Fruit fly (Drosophila melanogaster): ENCODE measurements around the gene CG5895.

The CG5895 gene

dm6 chr3L:16004401-16005237 lies 30.7 kb upstream of the CG5895 start, which contains the start of the genes hzg and mRpS31 (continued):
- TF ChIP-seq CG16779 (tag; optimal IDR thresholded peaks at IDR 0.05) (peak; percentile 93), CG4318 (GFP tag; optimal IDR thresholded peaks at IDR 0.05) (no peak), pdm3 (GFP tag; optimal IDR thresholded peaks at IDR 0.05) (peak; percentile 69), CG6792 (GFP tag; optimal IDR thresholded peaks at IDR 0.05) (peak; percentile 17), svp (GFP tag) (peak; percentile 73), Sox102F (GFP tag; optimal IDR thresholded peaks at IDR 0.05) (peak; percentile 65), CG7368 (GFP tag; optimal IDR thresholded peaks at IDR 0.05) (no peak), lz (GFP tag; optimal IDR thresholded peaks at IDR 0.05) (peak; percentile 54), Hr38 (GFP tag; optimal IDR thresholded peaks at IDR 0.05) (no peak), acj6 (GFP tag; optimal IDR thresholded peaks at IDR 0.05) (peak; percentile 57), CG10631 (GFP tag; optimal IDR thresholded peaks at IDR 0.05) (peak; percentile 64), net (GFP tag; optimal IDR thresholded peaks at IDR 0.05) (peak; percentile 58), CG11902 (GFP tag; optimal IDR thresholded peaks at IDR 0.05) (peak; percentile 14), CG3032 (tag; optimal IDR thresholded peaks at IDR 0.05) (peak; percentile 43), ss (GFP tag; optimal IDR thresholded peaks at IDR 0.05) (peak; percentile 70 to 85), CG6276 (GFP tag; optimal IDR thresholded peaks at IDR 0.05) (peak; percentile 89), cyc (GFP tag; optimal IDR thresholded peaks at IDR 0.05) (peak; percentile 24), fd85E (GFP tag; optimal IDR thresholded peaks at IDR 0.05) (no peak), Eip75B (GFP tag; optimal IDR thresholded peaks at IDR 0.05) (peak; percentile 28), CG31627 (GFP tag; optimal IDR thresholded peaks at IDR 0.05) (peak; percentile 64), CG8319 (GFP tag; optimal IDR thresholded peaks at IDR 0.05) (no peak), Lpt (GFP tag; optimal IDR thresholded peaks at IDR 0.05) (no peak), Smox (GFP tag; optimal IDR thresholded peaks at IDR 0.05) (peak; percentile 47), Ets21C (GFP tag; optimal IDR thresholded peaks at IDR 0.05) (peak; percentile 45), eg (GFP tag; IDR thresholded peaks at IDR 0.05) (peak; percentile 83), CG11294 (GFP tag; IDR thresholded peaks at IDR 0.05) (no peak), CG8632 (GFP tag; optimal IDR thresholded peaks at IDR 0.05) (peak; percentile 12), fd59A (GFP tag; optimal IDR thresholded peaks at IDR 0.05) (peak; percentile 2), Hr39 (GFP tag; optimal IDR thresholded peaks at IDR 0.05) (peak; percentile 48)

- TF ChIP-seq fkh (GFP tag; optimal IDR thresholded peaks at IDR 0.05) (peak; percentile 11), Sox102F (GFP tag; optimal IDR thresholded peaks at IDR 0.05) (no peak)
Observed at dm6 chr3L:16010176-16010575, 25.1 kb upstream of the CG5895 start.

- TF ChIP-seq CG10669 (GFP tag; optimal IDR thresholded peaks at IDR 0.05) (no peak), CG6163 (GFP tag; IDR thresholded peaks at IDR 0.05) (peak; percentile 48), CG8319 (GFP tag; optimal IDR thresholded peaks at IDR 0.05) (peak; percentile 36), CG15336 (GFP tag; IDR thresholded peaks at IDR 0.05) (0 out of 2 replicates have a peak, but pooled peaks have one; percentile 19), CG4318 (GFP tag; optimal IDR thresholded peaks at IDR 0.05) (no peak), fd85E (GFP tag; optimal IDR thresholded peaks at IDR 0.05) (no peak), CG9139 (GFP tag; optimal IDR thresholded peaks at IDR 0.05) (peak; percentile 39), Eip78C (GFP tag) (peak; percentile 61), salr (GFP tag; optimal IDR thresholded peaks at IDR 0.05) (no peak), CG31627 (GFP tag; optimal IDR thresholded peaks at IDR 0.05) (no peak), CG11294 (GFP tag; IDR thresholded peaks at IDR 0.05) (no peak; the same call in 1 of the 2 replicates), fd59A (GFP tag; optimal IDR thresholded peaks at IDR 0.05) (peak; percentile 4), CG3032 (tag; optimal IDR thresholded peaks at IDR 0.05) (no peak), CG16779 (tag; optimal IDR thresholded peaks at IDR 0.05) (peak; percentile 43), Smox (GFP tag; optimal IDR thresholded peaks at IDR 0.05) (no peak), vri (GFP tag; optimal IDR thresholded peaks at IDR 0.05) (no peak), Sox15 (GFP tag; optimal IDR thresholded peaks at IDR 0.05) (no peak), Eip75B (GFP tag; optimal IDR thresholded peaks at IDR 0.05) (no peak), Hr38 (GFP tag; optimal IDR thresholded peaks at IDR 0.05) (no peak), Hr4 (GFP tag; optimal IDR thresholded peaks at IDR 0.05) (no peak), CG3919 (GFP tag; optimal IDR thresholded peaks at IDR 0.05) (peak; percentile 53), cyc (GFP tag; optimal IDR thresholded peaks at IDR 0.05) (peak; percentile 41), Lpt (GFP tag; optimal IDR thresholded peaks at IDR 0.05) (peak; percentile 32), lz (GFP tag; optimal IDR thresholded peaks at IDR 0.05) (no peak), CG8119 (GFP tag; IDR thresholded peaks at IDR 0.05) (peak; percentile 60; the same call in 1 of the 3 replicates), CG11762 (GFP tag; optimal IDR thresholded peaks at IDR 0.05; ENCODE audit: insufficient read depth) (no peak), fkh (GFP tag; optimal IDR thresholded peaks at IDR 0.05) (peak; percentile 24), Gug (GFP tag; IDR thresholded peaks at IDR 0.05) (no peak; the same call in 1 of the 2 replicates)
Observed at dm6 chr3L:16011319-16012210, 23.7 kb upstream of the CG5895 start, which contains the start of gene mib1. Gene mib1 (minus strand): TSS chr3L:16011812.
